Worm (Caenorhabditis elegans): ENCODE measurements around the gene F46F3.3.

ce11 chrV:11716930-11717329 lies 49.7 kb downstream of the F46F3.3 start:
- TF ChIP-seq ham-2 (GFP tag; optimal IDR thresholded peaks at IDR 0.05) (no peak), snpc-4 (tag; optimal IDR thresholded peaks at IDR 0.05) (no peak), mep-1 (tag; optimal IDR thresholded peaks at IDR 0.05) (no peak), ces-1 (GFP tag; optimal IDR thresholded peaks at IDR 0.05) (no peak), cnd-1 (tag; optimal IDR thresholded peaks at IDR 0.05) (no peak), nhr-237 (tag; optimal IDR thresholded peaks at IDR 0.05) (no peak), mls-2 (tag; optimal IDR thresholded peaks at IDR 0.05) (no peak), unc-120 (tag; optimal IDR thresholded peaks at IDR 0.05; ENCODE audit: poor library complexity, severe bottlenecking) (no peak), nhr-28 (tag; optimal IDR thresholded peaks at IDR 0.05) (no peak), unc-62 (GFP tag; optimal IDR thresholded peaks at IDR 0.05) (no peak), lin-32 (GFP tag; optimal IDR thresholded peaks at IDR 0.05) (no peak), lin-13 (tag; optimal IDR thresholded peaks at IDR 0.05) (no peak), blmp-1 (tag; optimal IDR thresholded peaks at IDR 0.05) (no peak)

All from whole organism, mixed stage, embryonic.